Worm (Caenorhabditis elegans) whole organism, mixed stage, embryonic: Measurements from ENCODE around the gene ddo-3.
A peak's percentile ranks its signal among the peaks of the same experiment; 100 is the strongest.

Experiments used
- M03D4.4 ChIP-seq: sonication (generic microtip); optimal IDR thresholded peaks from 2 replicates; lab custom pipeline; 2017; ENCODE audit warnings: mild to moderate bottlenecking, missing genetic modification characterization, missing compliant biosample characterization
- bed-3 ChIP-seq: fragments of 200-800 bp; sonication (Bioruptor generic); optimal IDR thresholded peaks from 3 replicates; lab custom pipeline; 2018; ENCODE audit warnings: mild to moderate bottlenecking, missing genetic modification characterization, moderate library complexity, missing compliant biosample characterization
- blmp-1 ChIP-seq: fragments of 150-350 bp; optimal IDR thresholded peaks from 2 replicates; lab custom pipeline; 2014; ENCODE audit warnings: missing biosample characterization, missing genetic modification characterization
- ceh-39 ChIP-seq: fragments of 150-350 bp; optimal IDR thresholded peaks from 2 replicates; lab custom pipeline; 2014; ENCODE audit warnings: missing biosample characterization, missing genetic modification characterization
- ceh-43 ChIP-seq: fragments of 200-800 bp; sonication (Bioruptor generic); optimal IDR thresholded peaks from 2 replicates; lab custom pipeline; 2018; ENCODE audit warnings: mild to moderate bottlenecking, missing genetic modification characterization, moderate library complexity, missing compliant biosample characterization
- ceh-83 ChIP-seq: fragments of 200-800 bp; sonication (Bioruptor generic); optimal IDR thresholded peaks from 2 replicates; lab custom pipeline; 2018; ENCODE audit warnings: mild to moderate bottlenecking, missing genetic modification characterization, missing compliant biosample characterization
- ces-1 ChIP-seq: fragments of 150-350 bp; optimal IDR thresholded peaks from 2 replicates; lab custom pipeline; 2014; ENCODE audit warnings: missing biosample characterization, missing genetic modification reagents, missing genetic modification characterization
- cnd-1 ChIP-seq: fragments of 200-800 bp; sonication (Bioruptor generic); optimal IDR thresholded peaks from 2 replicates; lab custom pipeline; 2018; ENCODE audit warnings: mild to moderate bottlenecking, missing genetic modification characterization, missing compliant biosample characterization
- drap-1 ChIP-seq: fragments of 200-800 bp; sonication (Bioruptor generic); optimal IDR thresholded peaks from 3 replicates; lab custom pipeline; 2018; ENCODE audit warnings: mild to moderate bottlenecking, missing genetic modification characterization, missing compliant biosample characterization
- elt-1 ChIP-seq: sonication (generic microtip); optimal IDR thresholded peaks from 2 replicates; lab custom pipeline; 2017; ENCODE audit warnings: missing genetic modification characterization, mild to moderate bottlenecking, missing compliant biosample characterization, antibody characterized with exemption, moderate library complexity, borderline replicate concordance; ENCODE audit not compliant: insufficient read depth
- elt-3 ChIP-seq: fragments of 150-350 bp; optimal IDR thresholded peaks from 2 replicates; lab custom pipeline; 2014; ENCODE audit warnings: missing biosample characterization, missing genetic modification characterization
- flh-1 ChIP-seq: fragments of 200-800 bp; sonication (Bioruptor generic); optimal IDR thresholded peaks from 2 replicates; lab custom pipeline; 2018; ENCODE audit warnings: mild to moderate bottlenecking, missing genetic modification characterization, moderate library complexity, missing compliant biosample characterization
- ham-2 ChIP-seq: fragments of 200-800 bp; sonication (Bioruptor generic); optimal IDR thresholded peaks from 2 replicates; lab custom pipeline; 2018; ENCODE audit warnings: mild to moderate bottlenecking, missing genetic modification characterization, missing compliant biosample characterization
- hlh-1 ChIP-seq: fragments of 150-350 bp; optimal IDR thresholded peaks from 2 replicates; lab custom pipeline; 2014; ENCODE audit warnings: missing biosample characterization, missing genetic modification reagents, missing genetic modification characterization
- lin-32 ChIP-seq: fragments of 200-800 bp; sonication (Bioruptor generic); optimal IDR thresholded peaks from 2 replicates; lab custom pipeline; 2018; ENCODE audit warnings: mild to moderate bottlenecking, missing genetic modification characterization, missing compliant biosample characterization
- lsy-2 ChIP-seq: fragments of 150-350 bp; optimal IDR thresholded peaks from 2 replicates; lab custom pipeline; 2014; ENCODE audit warnings: missing biosample characterization, missing genetic modification characterization
- mab-5 ChIP-seq: fragments of 150-350 bp; optimal IDR thresholded peaks from 2 replicates; lab custom pipeline; 2014; ENCODE audit warnings: missing biosample characterization, missing genetic modification characterization
- mep-1 ChIP-seq: fragments of 150-350 bp; optimal IDR thresholded peaks from 2 replicates; lab custom pipeline; 2017; ENCODE audit warnings: missing biosample characterization, missing genetic modification reagents, missing genetic modification characterization, inconsistent platforms
- mls-2 ChIP-seq: sonication (generic microtip); optimal IDR thresholded peaks from 2 replicates; lab custom pipeline; 2016; ENCODE audit warnings: mild to moderate bottlenecking, missing genetic modification characterization, moderate library complexity, missing compliant biosample characterization
- nhr-12 ChIP-seq: fragments of 150-350 bp; optimal IDR thresholded peaks from 2 replicates; lab custom pipeline; 2014; ENCODE audit warnings: missing biosample characterization, missing genetic modification characterization
- nhr-2 ChIP-seq: fragments of 150-350 bp; optimal IDR thresholded peaks from 2 replicates; lab custom pipeline; 2014; ENCODE audit warnings: missing biosample characterization, missing genetic modification characterization
- nhr-237 ChIP-seq: fragments of 150-350 bp; optimal IDR thresholded peaks from 2 replicates; lab custom pipeline; 2014; ENCODE audit warnings: missing biosample characterization, missing genetic modification characterization
- nhr-28 ChIP-seq: fragments of 150-350 bp; optimal IDR thresholded peaks from 2 replicates; lab custom pipeline; 2014; ENCODE audit warnings: missing biosample characterization, missing genetic modification characterization
- nhr-76 ChIP-seq: sonication (generic microtip); optimal IDR thresholded peaks from 2 replicates; lab custom pipeline; 2017; ENCODE audit warnings: missing biosample characterization, missing genetic modification characterization
- pha-4 ChIP-seq: fragments of 150-350 bp; optimal IDR thresholded peaks from 2 replicates; lab custom pipeline; 2018; ENCODE audit warnings: missing biosample characterization, missing genetic modification reagents, missing genetic modification characterization
- sem-2 ChIP-seq: fragments of 200-800 bp; sonication (Bioruptor generic); optimal IDR thresholded peaks from 2 replicates; lab custom pipeline; 2018; ENCODE audit warnings: mild to moderate bottlenecking, missing genetic modification characterization, missing compliant biosample characterization
- tbx-8 ChIP-seq: fragments of 200-800 bp; sonication (Bioruptor generic); optimal IDR thresholded peaks from 2 replicates; lab custom pipeline; 2018; ENCODE audit warnings: mild to moderate bottlenecking, missing genetic modification characterization, moderate library complexity, missing compliant biosample characterization
- unc-39 ChIP-seq: fragments of 150-350 bp; optimal IDR thresholded peaks from 2 replicates; lab custom pipeline; 2014; ENCODE audit warnings: missing biosample characterization, missing genetic modification characterization
- unc-62 ChIP-seq: fragments of 150-350 bp; optimal IDR thresholded peaks from 2 replicates; lab custom pipeline; 2014; ENCODE audit warnings: missing biosample characterization, missing genetic modification reagents, missing genetic modification characterization
- zip-8 ChIP-seq: fragments of 150-350 bp; optimal IDR thresholded peaks from 2 replicates; lab custom pipeline; 2014; ENCODE audit warnings: missing biosample characterization, missing genetic modification characterization
- ztf-11 ChIP-seq: fragments of 150-350 bp; optimal IDR thresholded peaks from 2 replicates; lab custom pipeline; 2014; ENCODE audit warnings: missing biosample characterization, missing genetic modification characterization

The ddo-3 gene

DNA sequence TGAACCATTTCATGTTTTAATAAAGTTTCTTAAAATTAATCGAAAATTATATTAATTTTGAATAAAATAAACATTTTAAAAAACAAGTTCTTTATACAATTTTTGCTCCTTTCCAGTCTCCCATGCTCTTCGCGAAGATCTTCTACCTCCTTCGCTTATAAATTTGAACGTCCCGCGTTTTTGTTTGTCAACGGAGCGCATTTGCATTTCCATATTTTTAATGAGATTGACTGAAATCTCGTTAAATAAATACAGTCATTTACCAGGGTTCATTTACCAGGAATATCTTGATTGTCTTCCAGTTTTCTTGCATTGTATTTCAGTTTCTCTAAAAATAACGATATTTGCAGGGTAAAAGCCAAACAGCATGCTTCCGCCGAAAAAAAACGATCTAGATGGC, 27.4 kb downstream of the ddo-3 start, which contains the start of gene cmtr-2:
Gene cmtr-2, plus strand, starts transcription at position 351 of the 400 bp plus-strand sequence.
- TF ChIP-seq lin-32 (GFP tag; lab: Kevin White, UChicago) (no peak), hlh-1 (tag; lab: Kevin White, UChicago) (no peak), pha-4 (tag; lab: Kevin White, UChicago) (peak; percentile 22), ceh-83 (GFP tag; lab: Kevin White, UChicago) (no peak), nhr-76 (tag; lab: Kevin White, UChicago) (no peak), ces-1 (peak; percentile 96), drap-1 (GFP tag; lab: Kevin White, UChicago) (no peak), ceh-39 (no peak), nhr-237 (tag; lab: Kevin White, UChicago) (no peak), bed-3 (GFP tag; lab: Kevin White, UChicago) (no peak), elt-1 (no peak), nhr-2 (tag; lab: Kevin White, UChicago) (peak; percentile 37), nhr-12 (tag; lab: Kevin White, UChicago) (no peak), zip-8 (tag; lab: Kevin White, UChicago) (no peak), mab-5 (tag; lab: Kevin White, UChicago) (no peak), elt-3 (no peak), nhr-28 (no peak), lsy-2 (peak; percentile 46), blmp-1 (no peak), tbx-8 (no peak), cnd-1 (tag; lab: Kevin White, UChicago) (no peak), ham-2 (GFP tag; lab: Kevin White, UChicago) (no peak), sem-2 (no peak), mep-1 (tag; lab: Kevin White, UChicago) (peak; percentile 44), M03D4.4 (tag; lab: Kevin White, UChicago) (no peak)

DNA sequence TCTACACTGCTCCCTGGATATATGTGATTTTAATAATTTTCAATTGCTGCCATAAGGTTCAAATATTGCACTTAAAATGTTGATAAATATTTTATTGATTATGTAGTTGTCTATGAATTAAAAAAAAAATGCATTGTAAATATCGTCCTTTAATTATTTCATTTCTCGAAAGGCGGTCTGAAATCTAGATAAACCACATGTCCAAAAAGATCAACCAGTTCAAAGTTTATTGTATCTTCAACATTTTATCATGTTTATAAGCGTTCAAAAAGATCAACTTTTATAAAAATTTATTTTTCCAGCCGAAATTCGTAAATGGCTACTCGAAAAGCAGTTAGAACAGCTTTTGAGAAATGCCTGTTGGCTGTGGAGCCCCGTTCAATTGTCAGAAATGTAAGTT, 32.3 kb downstream of the ddo-3 start, which contains the start of gene C13B9.2:
Gene C13B9.2, plus strand, starts transcription at position 301 of the 400 bp plus-strand sequence.
- TF ChIP-seq nhr-237 (tag; lab: Kevin White, UChicago), result no peak
- TF ChIP-seq lin-32 (GFP tag; lab: Kevin White, UChicago), result no peak
- TF ChIP-seq elt-1, result no peak
- no peak for TF ChIP-seq mls-2 (tag; lab: Kevin White, UChicago)
- TF ChIP-seq ceh-43 (GFP tag; lab: Kevin White, UChicago), result no peak
- TF ChIP-seq ztf-11 (tag; lab: Kevin White, UChicago), result no peak

DNA sequence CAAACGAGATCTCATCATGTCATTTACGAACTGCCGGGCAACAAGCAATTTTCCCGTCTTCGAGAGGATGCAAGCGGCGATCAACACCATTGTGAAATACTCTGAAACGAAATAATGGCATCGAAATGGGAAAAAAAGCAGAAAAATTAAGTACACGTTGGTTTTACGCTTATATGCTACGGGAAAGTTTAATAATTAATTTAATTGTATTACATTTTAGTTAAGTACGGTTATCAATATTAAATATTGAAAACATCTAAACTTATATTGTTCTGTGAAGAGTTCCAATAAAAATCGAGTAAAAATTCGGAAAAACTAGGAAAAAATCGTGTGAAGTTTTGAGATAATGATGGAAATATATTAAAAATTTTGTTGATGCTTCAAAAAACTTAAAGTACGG, 37.2 kb downstream of the ddo-3 start, which contains the start of gene copd-1:
Gene copd-1, minus strand, starts transcription at position 101 of the 400 bp plus-strand sequence.
- TF ChIP-seq ces-1, result no peak
- TF ChIP-seq pha-4 (tag; lab: Kevin White, UChicago), result no peak
- TF ChIP-seq mab-5 (tag; lab: Kevin White, UChicago), result no peak

DNA sequence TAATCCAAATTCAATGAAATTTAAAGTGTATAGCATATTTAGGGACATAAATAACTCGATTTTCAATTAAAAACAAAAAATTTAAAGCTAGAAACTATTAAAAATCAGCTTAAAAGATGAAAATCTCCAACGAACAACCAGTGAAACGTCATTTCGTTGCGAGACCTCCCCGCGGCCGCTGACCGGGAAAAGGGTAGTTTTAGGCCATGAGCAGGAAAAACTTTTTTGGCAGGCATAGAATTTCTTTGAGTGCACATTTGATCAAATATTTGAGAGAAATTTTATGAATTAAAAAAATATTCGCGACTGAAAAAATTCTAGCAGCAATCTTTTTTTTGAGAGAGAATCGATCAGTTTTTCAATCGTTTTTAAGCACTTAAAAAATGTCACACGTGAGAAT, 37.7 kb downstream of the ddo-3 start:
- no peak for TF ChIP-seq M03D4.4 (tag; lab: Kevin White, UChicago)
- no peak for TF ChIP-seq ceh-39
- no peak for TF ChIP-seq cnd-1 (tag; lab: Kevin White, UChicago)
- peak; percentile 52 for TF ChIP-seq mep-1 (tag; lab: Kevin White, UChicago)
- TF ChIP-seq unc-62 (GFP tag; lab: Kevin White, UChicago), result no peak
- no peak for TF ChIP-seq unc-39 (tag; lab: Kevin White, UChicago)
- no peak for TF ChIP-seq ham-2 (GFP tag; lab: Kevin White, UChicago)
- TF ChIP-seq tbx-8, result no peak
- no peak for TF ChIP-seq pha-4 (tag; lab: Kevin White, UChicago)
- TF ChIP-seq lsy-2, result peak; percentile 32
- TF ChIP-seq zip-8 (tag; lab: Kevin White, UChicago), result no peak
- no peak for TF ChIP-seq hlh-1 (tag; lab: Kevin White, UChicago)
- TF ChIP-seq mls-2 (tag; lab: Kevin White, UChicago), result no peak
- TF ChIP-seq flh-1 (GFP tag; lab: Kevin White, UChicago), result no peak
- no peak for TF ChIP-seq nhr-76 (tag; lab: Kevin White, UChicago)
- no peak for TF ChIP-seq ces-1
- no peak for TF ChIP-seq nhr-237 (tag; lab: Kevin White, UChicago)
